Fruit fly (Drosophila melanogaster) whole organism, wandering third instar larva: ENCODE data around the gene Rabex-5.

ENCODE experiments used
- Mio ChIP-seq: sonication (Bioruptor generic); optimal IDR thresholded peaks from 2 replicates; lab custom pipeline; 2016; ENCODE audit warnings: missing biosample characterization, missing genetic modification characterization
- Myc ChIP-seq: fragments of >200 bp; optimal IDR thresholded peaks from 2 replicates; lab custom pipeline; 2017
- foxo ChIP-seq, 2 experiments: fragments of 200-800 bp; sonication (Bioruptor generic); optimal IDR thresholded peaks; 2 replicates in 1 of 2; 3 replicates in 1 of 2; lab custom pipeline; 2016 to 2017; ENCODE audit warnings: missing biosample characterization in 2 of 2, missing genetic modification characterization in 2 of 2

dm6 chr3L:1280890-1281622 is 14.7 kb upstream of the Rabex-5 start:
- no peak for TF ChIP-seq Mio (GFP tag; lab: Kevin White, UChicago)
- no peak for TF ChIP-seq Myc (lab: Kevin White, UChicago)
- TF ChIP-seq foxo (GFP tag; optimal IDR thresholded peaks at IDR 0.05; lab: Kevin White, UChicago): no peak
